Fruit fly (Drosophila melanogaster): Measurements from ENCODE around the gene CG4594.

CG4594 gene

dm6 chr2L:9966983-9967737 is 47.2 kb downstream of the CG4594 start, which contains the start of the genes Dref and RpL13 (continued):
- TF ChIP-seq Smox (GFP tag; optimal IDR thresholded peaks at IDR 0.05) (no peak), CG34406 (GFP tag; optimal IDR thresholded peaks at IDR 0.05) (peak; percentile 79), vri (GFP tag; optimal IDR thresholded peaks at IDR 0.05) (peak; percentile 92), CG8319 (GFP tag; optimal IDR thresholded peaks at IDR 0.05) (peak; percentile 65), fd85E (GFP tag; optimal IDR thresholded peaks at IDR 0.05) (peak; percentile 82), Hr39 (GFP tag; optimal IDR thresholded peaks at IDR 0.05) (peak; percentile 67), CG11762 (GFP tag; optimal IDR thresholded peaks at IDR 0.05; ENCODE audit: insufficient read depth) (peak; percentile 59), eg (GFP tag; IDR thresholded peaks at IDR 0.05) (peak; percentile 83), cyc (GFP tag; optimal IDR thresholded peaks at IDR 0.05) (peak; percentile 75), OdsH (GFP tag; optimal IDR thresholded peaks at IDR 0.05) (peak; percentile 78), pdm3 (GFP tag; optimal IDR thresholded peaks at IDR 0.05) (peak; percentile 77), CG11294 (GFP tag; IDR thresholded peaks at IDR 0.05) (no peak), CG15336 (GFP tag; IDR thresholded peaks at IDR 0.05) (peak; percentile 39; the same call in 1 of the 2 replicates), Eip78C (GFP tag) (peak; percentile 90), achi (GFP tag; optimal IDR thresholded peaks at IDR 0.05) (peak; percentile 82), CG6854 (GFP tag; optimal IDR thresholded peaks at IDR 0.05) (peak; percentile 97), CG3032 (tag; optimal IDR thresholded peaks at IDR 0.05) (peak; percentile 68), CG31627 (GFP tag; optimal IDR thresholded peaks at IDR 0.05) (peak; percentile 78), topi (GFP tag; optimal IDR thresholded peaks at IDR 0.05) (peak; percentile 85), CG3919 (GFP tag; optimal IDR thresholded peaks at IDR 0.05) (peak; percentile 85), esn (GFP tag; optimal IDR thresholded peaks at IDR 0.05) (peak; percentile 91), CG6163 (GFP tag; IDR thresholded peaks at IDR 0.05) (peak; percentile 89), lz (GFP tag; optimal IDR thresholded peaks at IDR 0.05) (peak; percentile 83), fd59A (GFP tag; optimal IDR thresholded peaks at IDR 0.05) (peak; percentile 60), Blimp-1 (GFP tag; optimal IDR thresholded peaks at IDR 0.05) (peak; percentile 82), CG10631 (GFP tag; optimal IDR thresholded peaks at IDR 0.05) (no peak), Ets21C (GFP tag; optimal IDR thresholded peaks at IDR 0.05) (peak; percentile 53), CG8632 (GFP tag; optimal IDR thresholded peaks at IDR 0.05) (peak; percentile 84), CG10669 (GFP tag; optimal IDR thresholded peaks at IDR 0.05) (peak; percentile 78), CG11902 (GFP tag; optimal IDR thresholded peaks at IDR 0.05) (no peak), Sox102F (GFP tag; optimal IDR thresholded peaks at IDR 0.05) (peak; percentile 92), CG32006 (GFP tag; optimal IDR thresholded peaks at IDR 0.05) (no peak), Lpt (GFP tag; optimal IDR thresholded peaks at IDR 0.05) (no peak), acj6 (GFP tag; optimal IDR thresholded peaks at IDR 0.05) (peak; percentile 72), CG1621 (tag; optimal IDR thresholded peaks at IDR 0.05) (peak; percentile 83), Sox15 (GFP tag; optimal IDR thresholded peaks at IDR 0.05) (peak; percentile 28), salr (GFP tag; optimal IDR thresholded peaks at IDR 0.05) (peak in 1 of 2 experiments; percentile 78), CG8119 (GFP tag; IDR thresholded peaks at IDR 0.05) (no peak; the same call in 1 of the 3 replicates)

DNA sequence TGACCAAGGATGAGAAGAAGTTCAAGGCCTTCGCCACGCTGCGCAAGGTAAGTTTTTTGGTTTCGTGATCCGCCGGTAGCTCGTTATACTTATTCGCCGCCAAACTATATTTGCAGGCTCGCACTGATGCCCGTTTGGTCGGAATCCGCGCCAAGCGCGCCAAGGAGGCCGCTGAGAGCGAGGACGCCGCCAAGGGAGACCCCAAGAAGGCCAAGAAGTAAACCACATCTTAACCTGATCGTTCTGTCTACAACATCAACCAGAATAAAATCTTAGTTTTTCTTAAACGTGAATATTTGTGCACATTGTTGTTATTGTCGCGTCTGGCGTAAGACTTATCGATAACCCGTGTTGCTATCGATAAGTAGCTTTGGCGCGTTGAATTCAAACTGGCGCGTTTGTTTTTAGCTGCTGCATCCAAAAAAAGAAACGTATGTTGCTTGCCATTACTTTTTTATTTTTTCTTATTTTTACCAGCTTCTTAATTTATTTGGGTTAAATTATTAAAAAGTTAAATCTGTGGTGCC is 48.3 kb downstream of the CG4594 start:
- peak; percentile 10 for TF ChIP-seq Eip78C (GFP tag)
- TF ChIP-seq svp (GFP tag) = no peak
- TF ChIP-seq Sox102F (GFP tag; optimal IDR thresholded peaks at IDR 0.05) = no peak
- peak; percentile 37 for TF ChIP-seq dsx (GFP tag; optimal IDR thresholded peaks at IDR 0.05; ENCODE audit: poor library complexity, severe bottlenecking)
- TF ChIP-seq Hr38 (GFP tag; optimal IDR thresholded peaks at IDR 0.05) = no peak
- no peak for TF ChIP-seq CG7368 (GFP tag; optimal IDR thresholded peaks at IDR 0.05)
- no peak for TF ChIP-seq Hr4 (GFP tag; optimal IDR thresholded peaks at IDR 0.05)
- no peak for TF ChIP-seq CG31627 (GFP tag; optimal IDR thresholded peaks at IDR 0.05)
- no peak for TF ChIP-seq CG10631 (GFP tag; optimal IDR thresholded peaks at IDR 0.05)

Data from whole organism, prepupa.